Worm (Caenorhabditis elegans) whole organism, early embryonic: ENCODE measurements around the gene W07G4.8.

Experiments
- B0310.2 ChIP-seq: sonication (generic microtip); optimal IDR thresholded peaks from 2 replicates; lab custom pipeline; 2016; ENCODE audit warnings: mild to moderate bottlenecking, missing genetic modification characterization, missing compliant biosample characterization
- F13C5.2 ChIP-seq: sonication (generic microtip); optimal IDR thresholded peaks from 2 replicates; lab custom pipeline; 2017; ENCODE audit warnings: mild to moderate bottlenecking, missing genetic modification characterization, inconsistent platforms, missing compliant biosample characterization
- aly-1 ChIP-seq: sonication (generic microtip); optimal IDR thresholded peaks from 2 replicates; lab custom pipeline; 2016; ENCODE audit warnings: missing genetic modification characterization, missing compliant biosample characterization
- ama-1 ChIP-seq: fragments of 150-350 bp; optimal IDR thresholded peaks from 2 replicates; lab custom pipeline; 2014
- ceh-13 ChIP-seq: fragments of 200-800 bp; sonication (Bioruptor generic); optimal IDR thresholded peaks from 2 replicates; lab custom pipeline; 2018; ENCODE audit warnings: mild to moderate bottlenecking, missing genetic modification characterization, missing compliant biosample characterization
- ceh-36 ChIP-seq: sonication (generic microtip); optimal IDR thresholded peaks from 2 replicates; lab custom pipeline; 2016; ENCODE audit warnings: missing genetic modification characterization, inconsistent platforms, missing compliant biosample characterization
- ets-7 ChIP-seq: sonication (generic microtip); optimal IDR thresholded peaks from 2 replicates; lab custom pipeline; 2016; ENCODE audit warnings: missing genotype, missing genetic modification characterization, missing compliant biosample characterization
- flt-1 ChIP-seq: fragments of 200-800 bp; sonication (Bioruptor generic); IDR thresholded peaks from 2 replicates; pipeline ENCODE4 v1.3.6; 2022; ENCODE audit warnings: missing genetic modification characterization, missing compliant biosample characterization
- hmbx-1 ChIP-seq: sonication (generic microtip); optimal IDR thresholded peaks from 2 replicates; lab custom pipeline; 2016; ENCODE audit warnings: mild to moderate bottlenecking, missing genetic modification characterization, missing compliant biosample characterization
- hmg-4 ChIP-seq: fragments of 200-800 bp; sonication (Bioruptor generic); optimal IDR thresholded peaks from 2 replicates; lab custom pipeline; 2018; ENCODE audit warnings: mild to moderate bottlenecking, missing genetic modification characterization, missing compliant biosample characterization
- hnd-1 ChIP-seq: sonication (generic microtip); optimal IDR thresholded peaks from 2 replicates; lab custom pipeline; 2016; ENCODE audit warnings: missing genetic modification characterization, missing compliant biosample characterization
- pes-1 ChIP-seq: fragments of 200-800 bp; sonication (Bioruptor generic); IDR thresholded peaks from 2 replicates; pipeline ENCODE4 v1.3.6; 2022; ENCODE audit warnings: missing genetic modification reagents, missing genetic modification characterization, missing compliant biosample characterization
- scrt-1 ChIP-seq: fragments of 200-800 bp; sonication (Bioruptor generic); IDR thresholded peaks from 2 replicates; pipeline ENCODE4 v1.3.6; 2022; ENCODE audit warnings: missing genetic modification characterization, missing compliant biosample characterization
- sea-1 ChIP-seq: fragments of 200-800 bp; sonication (Bioruptor generic); conservative IDR thresholded peaks from 2 replicates; pipeline ENCODE4 v1.3.6; 2022; ENCODE audit warnings: missing genetic modification characterization, missing compliant biosample characterization
- tbx-11 ChIP-seq: fragments of 200-800 bp; sonication (Bioruptor generic); IDR thresholded peaks from 2 replicates; pipeline ENCODE4 v1.3.6; 2022; ENCODE audit warnings: missing genetic modification characterization, missing compliant biosample characterization
- tbx-37 ChIP-seq: fragments of 200-800 bp; sonication (Bioruptor generic); conservative IDR thresholded peaks from 2 replicates; pipeline ENCODE4 v1.3.6; 2022; ENCODE audit warnings: missing genetic modification reagents, missing genetic modification characterization, missing compliant biosample characterization
- tra-4 ChIP-seq: sonication (generic microtip); optimal IDR thresholded peaks from 2 replicates; lab custom pipeline; 2017; ENCODE audit warnings: missing genetic modification characterization, missing compliant biosample characterization

W07G4.8 gene

ce11 chrV:13070278-13070677 is 20.9 kb upstream of the W07G4.8 start:
- TF ChIP-seq pes-1 (no peak), tbx-11 (GFP tag; lab: Robert Waterston, UW) (no peak), aly-1 (tag; lab: Kevin White, UChicago) (no peak), F13C5.2 (tag; lab: Kevin White, UChicago) (no peak), ama-1 (no peak), tra-4 (tag; lab: Kevin White, UChicago) (no peak), ets-7 (tag; lab: Kevin White, UChicago) (no peak), ceh-36 (tag; lab: Kevin White, UChicago) (no peak), hmbx-1 (tag; lab: Kevin White, UChicago) (no peak)

ce11 chrV:13064164-13064563 is 14.8 kb upstream of the W07G4.8 start:
- TF ChIP-seq ceh-36 (tag; lab: Kevin White, UChicago) (no peak), scrt-1 (GFP tag; lab: Robert Waterston, UW) (no peak), hmg-4 (GFP tag; lab: Kevin White, UChicago) (no peak), hnd-1 (tag; lab: Kevin White, UChicago) (no peak), aly-1 (tag; lab: Kevin White, UChicago) (no peak), tbx-11 (GFP tag; lab: Robert Waterston, UW) (no peak), flt-1 (GFP tag; lab: Robert Waterston, UW) (no peak)

ce11 chrV:13063402-13063801 is 14.0 kb upstream of the W07G4.8 start:
- TF ChIP-seq pes-1 (no peak), scrt-1 (GFP tag; lab: Robert Waterston, UW) (no peak), ets-7 (tag; lab: Kevin White, UChicago) (no peak)

DNA sequence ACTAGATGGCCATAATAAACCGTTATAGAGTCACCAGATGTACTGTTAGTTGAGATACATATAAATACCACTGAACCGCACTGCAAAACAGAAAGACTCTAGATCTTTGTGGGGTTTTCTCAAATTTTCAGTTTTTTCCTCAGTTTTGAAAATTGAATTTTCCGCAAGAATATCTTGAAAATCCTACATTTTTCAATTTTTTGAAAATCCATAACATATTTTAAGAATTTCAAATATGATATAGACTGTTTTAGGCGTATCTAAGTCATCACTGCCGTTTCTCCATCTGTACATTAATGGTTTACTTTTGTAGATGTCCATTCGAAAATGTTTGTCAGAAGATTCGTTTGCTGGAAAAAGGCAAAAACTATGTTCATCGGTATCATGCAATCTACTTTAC is 12.5 kb upstream of the W07G4.8 start, which contains the start of gene F42E8.1:
Gene F42E8.1, plus strand, starts transcription at position 301 of the 400 bp plus-strand sequence.
- TF ChIP-seq tbx-11 (GFP tag; lab: Robert Waterston, UW) (no peak), hnd-1 (tag; lab: Kevin White, UChicago) (no peak), ama-1 (no peak), aly-1 (tag; lab: Kevin White, UChicago) (no peak), hmbx-1 (tag; lab: Kevin White, UChicago) (no peak), ceh-13 (GFP tag; lab: Kevin White, UChicago) (no peak), sea-1 (GFP tag; lab: Robert Waterston, UW) (no peak), tra-4 (tag; lab: Kevin White, UChicago) (no peak), pes-1 (no peak), ets-7 (tag; lab: Kevin White, UChicago) (no peak), hmg-4 (GFP tag; lab: Kevin White, UChicago) (no peak), F13C5.2 (tag; lab: Kevin White, UChicago) (no peak), ceh-36 (tag; lab: Kevin White, UChicago) (no peak), B0310.2 (tag; lab: Kevin White, UChicago) (no peak), tbx-37 (no peak), flt-1 (GFP tag; lab: Robert Waterston, UW) (no peak)

- no peak for TF ChIP-seq hmg-4 (GFP tag; lab: Kevin White, UChicago)
- TF ChIP-seq tbx-11 (GFP tag; lab: Robert Waterston, UW): no peak
- no peak for TF ChIP-seq scrt-1 (GFP tag; lab: Robert Waterston, UW)
- TF ChIP-seq tbx-37: no peak
- TF ChIP-seq hnd-1 (tag; lab: Kevin White, UChicago): no peak
- no peak for TF ChIP-seq tra-4 (tag; lab: Kevin White, UChicago)
These were observed 4.3 kb upstream of the W07G4.8 start, which contains the start of gene srr-1 for ce11 chrV:13053635-13054034. Gene srr-1, minus strand, starts transcription at chrV:13053735.

ce11 chrV:13047574-13048030 is 1.8 kb downstream of the W07G4.8 start, which contains the start of gene W07G4.5:
Gene W07G4.5, plus strand, starts transcription at chrV:13047980.
- TF ChIP-seq F13C5.2 (tag; lab: Kevin White, UChicago): no peak
- no peak for TF ChIP-seq tbx-11 (GFP tag; lab: Robert Waterston, UW)
- TF ChIP-seq aly-1 (tag; lab: Kevin White, UChicago): no peak
- no peak for TF ChIP-seq ama-1
- TF ChIP-seq pes-1: no peak
- TF ChIP-seq ceh-36 (tag; lab: Kevin White, UChicago): no peak
- TF ChIP-seq hnd-1 (tag; lab: Kevin White, UChicago): no peak
- no peak for TF ChIP-seq ceh-13 (GFP tag; lab: Kevin White, UChicago)
- TF ChIP-seq flt-1 (GFP tag; lab: Robert Waterston, UW): no peak
- TF ChIP-seq B0310.2 (tag; lab: Kevin White, UChicago): no peak
- no peak for TF ChIP-seq ets-7 (tag; lab: Kevin White, UChicago)
- TF ChIP-seq hmbx-1 (tag; lab: Kevin White, UChicago): no peak
- TF ChIP-seq hmg-4 (GFP tag; lab: Kevin White, UChicago): no peak
- no peak for TF ChIP-seq scrt-1 (GFP tag; lab: Robert Waterston, UW)
- TF ChIP-seq tbx-37: no peak
- no peak for TF ChIP-seq tra-4 (tag; lab: Kevin White, UChicago)
- TF ChIP-seq sea-1 (GFP tag; lab: Robert Waterston, UW): no peak

DNA sequence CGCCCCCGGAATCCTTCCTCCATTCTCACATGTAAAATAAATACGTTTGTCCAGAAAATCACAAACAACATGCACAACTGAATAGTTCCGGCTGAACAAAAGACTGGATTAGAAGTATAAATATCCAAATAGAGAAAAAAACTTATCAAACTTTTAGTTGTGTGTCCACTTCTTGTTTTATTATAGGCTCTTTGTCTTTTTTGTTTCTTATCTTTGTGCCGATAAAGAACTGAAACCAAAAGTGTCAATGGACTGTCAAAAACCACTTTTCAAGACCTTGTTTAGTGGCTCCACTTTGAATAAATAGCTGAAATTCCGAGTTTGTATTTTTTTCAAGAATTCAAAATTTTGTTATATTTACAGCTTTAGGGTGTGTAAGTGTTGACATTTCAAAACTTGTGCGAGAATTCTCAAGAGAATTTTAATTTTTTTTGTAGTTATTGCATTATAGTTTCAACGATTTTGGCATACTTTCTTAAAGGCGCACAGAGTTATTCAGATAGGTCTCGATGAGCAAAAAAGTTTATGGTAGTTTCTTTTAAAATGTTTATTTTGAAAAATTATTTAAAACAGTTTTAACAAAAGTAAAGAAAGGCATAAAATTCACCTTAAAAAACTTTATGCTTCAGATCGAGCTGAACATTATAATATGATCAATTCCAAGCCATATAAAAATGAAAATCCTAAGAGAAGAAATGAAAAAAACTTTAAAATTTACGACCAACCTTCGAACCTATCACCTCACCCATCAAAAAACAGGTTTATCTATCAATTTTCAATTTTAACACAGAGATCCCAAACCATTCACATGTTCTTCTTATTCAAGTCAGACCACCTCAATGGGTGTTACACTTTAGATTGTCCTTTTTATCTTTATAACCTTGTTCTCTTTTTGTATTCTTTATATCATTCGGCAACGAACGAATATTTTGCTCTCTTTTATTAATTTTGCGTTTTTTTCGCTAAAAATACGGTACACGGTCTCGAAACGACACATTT is 2.9 kb downstream of the W07G4.8 start:
- TF ChIP-seq sea-1 (GFP tag; lab: Robert Waterston, UW) (no peak), ets-7 (tag; lab: Kevin White, UChicago) (no peak), ceh-13 (GFP tag; lab: Kevin White, UChicago) (no peak), hmbx-1 (tag; lab: Kevin White, UChicago) (no peak), ama-1 (no peak), tbx-11 (GFP tag; lab: Robert Waterston, UW) (no peak)
